Worm (Caenorhabditis elegans) whole organism, early embryonic: Measurements from ENCODE around the gene ceh-16.

Source experiments
- B0310.2 ChIP-seq: sonication (generic microtip); optimal IDR thresholded peaks from 2 replicates; lab custom pipeline; 2016; ENCODE audit warnings: mild to moderate bottlenecking, missing genetic modification characterization, missing compliant biosample characterization
- aly-1 ChIP-seq: sonication (generic microtip); optimal IDR thresholded peaks from 2 replicates; lab custom pipeline; 2016; ENCODE audit warnings: missing genetic modification characterization, missing compliant biosample characterization
- ama-1 ChIP-seq: fragments of 150-350 bp; optimal IDR thresholded peaks from 2 replicates; lab custom pipeline; 2014
- ceh-13 ChIP-seq: fragments of 200-800 bp; sonication (Bioruptor generic); optimal IDR thresholded peaks from 2 replicates; lab custom pipeline; 2018; ENCODE audit warnings: mild to moderate bottlenecking, missing genetic modification characterization, missing compliant biosample characterization
- ets-7 ChIP-seq: sonication (generic microtip); optimal IDR thresholded peaks from 2 replicates; lab custom pipeline; 2016; ENCODE audit warnings: missing genotype, missing genetic modification characterization, missing compliant biosample characterization
- flt-1 ChIP-seq: fragments of 200-800 bp; sonication (Bioruptor generic); IDR thresholded peaks from 2 replicates; pipeline ENCODE4 v1.3.6; 2022; ENCODE audit warnings: missing genetic modification characterization, missing compliant biosample characterization
- hmbx-1 ChIP-seq: sonication (generic microtip); optimal IDR thresholded peaks from 2 replicates; lab custom pipeline; 2016; ENCODE audit warnings: mild to moderate bottlenecking, missing genetic modification characterization, missing compliant biosample characterization
- hmg-4 ChIP-seq: fragments of 200-800 bp; sonication (Bioruptor generic); optimal IDR thresholded peaks from 2 replicates; lab custom pipeline; 2018; ENCODE audit warnings: mild to moderate bottlenecking, missing genetic modification characterization, missing compliant biosample characterization
- sea-1 ChIP-seq: fragments of 200-800 bp; sonication (Bioruptor generic); conservative IDR thresholded peaks from 2 replicates; pipeline ENCODE4 v1.3.6; 2022; ENCODE audit warnings: missing genetic modification characterization, missing compliant biosample characterization
- tbx-11 ChIP-seq: fragments of 200-800 bp; sonication (Bioruptor generic); IDR thresholded peaks from 2 replicates; pipeline ENCODE4 v1.3.6; 2022; ENCODE audit warnings: missing genetic modification characterization, missing compliant biosample characterization
- tbx-37 ChIP-seq: fragments of 200-800 bp; sonication (Bioruptor generic); conservative IDR thresholded peaks from 2 replicates; pipeline ENCODE4 v1.3.6; 2022; ENCODE audit warnings: missing genetic modification reagents, missing genetic modification characterization, missing compliant biosample characterization
- tra-4 ChIP-seq: sonication (generic microtip); optimal IDR thresholded peaks from 2 replicates; lab custom pipeline; 2017; ENCODE audit warnings: missing genetic modification characterization, missing compliant biosample characterization

- TF ChIP-seq tra-4 (tag; lab: Kevin White, UChicago): no peak
- no peak for TF ChIP-seq ceh-13 (GFP tag; lab: Kevin White, UChicago)
- TF ChIP-seq ets-7 (tag; lab: Kevin White, UChicago): no peak
- TF ChIP-seq hmbx-1: no peak
- TF ChIP-seq hmg-4 (GFP tag; lab: Kevin White, UChicago): no peak
- no peak for TF ChIP-seq ama-1 (lab: Kevin White, UChicago)
- TF ChIP-seq flt-1 (GFP tag; lab: Robert Waterston, UW): no peak
- no peak for TF ChIP-seq aly-1 (tag; lab: Kevin White, UChicago)
- TF ChIP-seq B0310.2 (tag; lab: Kevin White, UChicago): no peak
- TF ChIP-seq tbx-37 (GFP tag; lab: Robert Waterston, UW): no peak
- no peak for TF ChIP-seq sea-1 (GFP tag; lab: Robert Waterston, UW)
- TF ChIP-seq tbx-11 (GFP tag; lab: Robert Waterston, UW): no peak
These were observed 2.3 kb upstream of the ceh-16 start for ce11 chrIII:8620259-8620658.
